Fruit fly (Drosophila melanogaster) S2 (cell line): ENCODE data around the gene CG2278.

ENCODE experiments used
- CG8478 ChIP-seq: fragments of >200 bp; optimal IDR thresholded peaks from 2 replicates; lab custom pipeline; 2018
- CTCF ChIP-seq, 2 experiments: fragments of >200 bp; optimal IDR thresholded peaks; 2 replicates each; lab custom pipeline; 2018

- TF ChIP-seq CTCF (optimal IDR thresholded peaks at IDR 0.05; lab: Kevin White, UChicago) (no peak), CG8478 (lab: Kevin White, UChicago) (no peak)
Observed at dm6 chrX:8202724-8203362, 32.8 kb upstream of the CG2278 start.
